Worm (Caenorhabditis elegans): ENCODE results near the gene prp-8.
A peak's percentile ranks its signal among the peaks of the same experiment; 100 is the strongest.

ce11 chrIII:8125234-8125633, 38.9 kb upstream of the prp-8 start:
- TF ChIP-seq skn-1 (tag; optimal IDR thresholded peaks at IDR 0.05) (no peak), mdl-1 (tag; optimal IDR thresholded peaks at IDR 0.05) (no peak), ztf-11 (tag; optimal IDR thresholded peaks at IDR 0.05) (no peak), lsy-2 (tag; optimal IDR thresholded peaks at IDR 0.05) (peak; percentile 62 to 81), sem-4 (tag; optimal IDR thresholded peaks at IDR 0.05) (no peak), ama-1 (optimal IDR thresholded peaks at IDR 0.05) (no peak), ceh-82 (tag; optimal IDR thresholded peaks at IDR 0.05) (no peak), Y55F3AM.14 (GFP tag; optimal IDR thresholded peaks at IDR 0.05) (no peak)
